Fruit fly (Drosophila melanogaster): ENCODE data around the gene tutl.

DNA sequence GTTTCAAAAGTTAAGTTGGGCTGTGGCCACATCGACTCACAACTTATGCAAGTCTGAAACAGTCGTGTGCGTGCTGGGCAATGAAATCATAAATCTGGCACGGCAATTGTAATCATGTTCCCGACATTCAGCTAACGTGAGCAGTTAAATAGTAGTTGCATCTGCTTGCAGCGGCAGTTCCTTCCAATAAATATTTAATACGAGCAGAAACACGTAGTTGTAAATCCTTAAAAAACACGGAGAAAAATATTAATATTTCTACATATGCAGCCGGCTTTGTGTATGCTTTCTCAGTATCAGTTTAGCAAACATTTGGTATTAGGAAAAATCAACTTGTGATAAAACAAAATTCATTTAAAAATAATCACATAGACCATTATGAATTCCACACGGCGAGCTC is 25.7 kb upstream of the tutl start, which contains the start of gene CG15425:
- no peak for TF ChIP-seq CG34367 (tag; optimal IDR thresholded peaks at IDR 0.05)
- no peak for TF ChIP-seq rn (GFP tag; IDR thresholded peaks at IDR 0.05)

Measured in whole organism, pupa.